Worm (Caenorhabditis elegans) whole organism, midembryonic: ENCODE results near the gene F58G6.3.

Source experiments
- ref-1 ChIP-seq: fragments of 200-800 bp; sonication (Bioruptor generic); conservative IDR thresholded peaks from 2 replicates; pipeline ENCODE4 v1.3.6; 2022; ENCODE audit warnings: missing genetic modification reagents, missing genetic modification characterization, missing compliant biosample characterization
- ztf-23 ChIP-seq: fragments of 200-800 bp; sonication (Bioruptor generic); IDR thresholded peaks from 2 replicates; pipeline ENCODE4 v1.3.6; 2022; ENCODE audit warnings: missing genetic modification reagents, missing genetic modification characterization, missing compliant biosample characterization
- ztf-29 ChIP-seq: fragments of 200-800 bp; sonication (Bioruptor generic); IDR thresholded peaks from 2 replicates; pipeline ENCODE4 v1.3.6; 2022; ENCODE audit warnings: missing genetic modification reagents, missing genetic modification characterization, missing compliant biosample characterization

DNA sequence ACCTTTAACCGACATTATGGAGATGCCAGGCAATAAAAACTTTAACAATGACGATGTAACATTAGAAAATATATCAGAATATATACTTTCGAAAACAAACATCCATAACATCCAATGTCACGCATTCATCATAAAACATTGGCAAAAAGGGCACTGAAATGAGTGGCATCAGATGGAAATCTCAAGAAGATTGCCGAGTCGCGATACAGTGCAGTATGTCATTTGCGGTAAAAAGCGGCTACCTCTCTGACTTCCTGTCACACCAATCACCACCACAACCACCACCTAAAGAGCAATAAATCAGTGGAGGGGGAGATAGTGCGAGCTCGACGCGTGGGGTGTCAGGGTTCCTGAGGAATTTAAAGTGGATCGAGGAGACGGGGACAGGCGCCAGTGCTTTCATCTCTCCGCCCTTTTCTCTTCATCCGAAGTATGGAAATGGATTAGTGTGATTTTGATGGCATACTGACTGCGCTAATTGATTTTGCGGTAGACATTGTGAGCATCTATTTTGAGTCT, 40.2 kb upstream of the F58G6.3 start:
- TF ChIP-seq ztf-29 (GFP tag; lab: Robert Waterston, UW) (no peak), ztf-23 (GFP tag; lab: Robert Waterston, UW) (no peak), ref-1 (GFP tag; lab: Robert Waterston, UW) (no peak)
